Fruit fly (Drosophila melanogaster) whole organism, wandering third instar larva: ENCODE results near the gene Wdr59.

Experiments used
- Abd-B ChIP-seq: fragments of >200 bp; optimal IDR thresholded peaks from 2 replicates; lab custom pipeline; 2017; ENCODE audit warnings: missing biosample characterization, missing genetic modification characterization
- CG32264 ChIP-seq: fragments of 200-800 bp; sonication (Bioruptor generic); optimal IDR thresholded peaks from 2 replicates; lab custom pipeline; 2016; ENCODE audit warnings: missing biosample characterization, missing genetic modification characterization
- CG9705 ChIP-seq: fragments of 200-800 bp; sonication (Bioruptor generic); optimal IDR thresholded peaks from 2 replicates; lab custom pipeline; 2018; ENCODE audit warnings: missing biosample characterization, mild to moderate bottlenecking, missing genetic modification characterization
- CrebA ChIP-seq: fragments of 200-800 bp; sonication (Bioruptor generic); optimal IDR thresholded peaks from 2 replicates; lab custom pipeline; 2016; ENCODE audit warnings: missing biosample characterization, mild to moderate bottlenecking, missing genetic modification characterization, borderline replicate concordance
- Dfd ChIP-seq: fragments of >200 bp; optimal IDR thresholded peaks from 2 replicates; lab custom pipeline; 2017; ENCODE audit warnings: missing biosample characterization, missing genetic modification characterization
- Dif ChIP-seq: fragments of 200-275, 200-300 bp; sonication (Bioruptor generic); optimal IDR thresholded peaks from 2 replicates; lab custom pipeline; 2018; ENCODE audit warnings: missing biosample characterization, missing genetic modification characterization; ENCODE audit not compliant: partially characterized antibody
- GATAd ChIP-seq: sonication (Bioruptor generic); optimal IDR thresholded peaks from 2 replicates; lab custom pipeline; 2016; ENCODE audit warnings: missing biosample characterization, missing genetic modification characterization
- HLH106 ChIP-seq: fragments of 200-800 bp; optimal IDR thresholded peaks from 3 replicates; lab custom pipeline; 2019; ENCODE audit warnings: missing biosample characterization, mild to moderate bottlenecking, missing genetic modification characterization, moderate library complexity
- Hnf4 ChIP-seq: fragments of 200-800 bp; sonication (Bioruptor generic); optimal IDR thresholded peaks from 2 replicates; lab custom pipeline; 2016; ENCODE audit warnings: missing biosample characterization, mild to moderate bottlenecking, missing genetic modification characterization
- Hr78 ChIP-seq: fragments of >200 bp; optimal IDR thresholded peaks from 2 replicates; lab custom pipeline; 2017; ENCODE audit warnings: missing biosample characterization, missing genetic modification characterization
- Hr83 ChIP-seq: fragments of 200-300 bp; sonication (Bioruptor generic); optimal IDR thresholded peaks from 2 replicates; lab custom pipeline; 2016; ENCODE audit warnings: missing biosample characterization, mild to moderate bottlenecking, missing genetic modification characterization, moderate library complexity; ENCODE audit not compliant: poor library complexity, severe bottlenecking
- Jra ChIP-seq: sonication (Bioruptor generic); optimal IDR thresholded peaks from 2 replicates; lab custom pipeline; 2016; ENCODE audit warnings: missing biosample characterization, missing genetic modification characterization
- Mio ChIP-seq: sonication (Bioruptor generic); optimal IDR thresholded peaks from 2 replicates; lab custom pipeline; 2016; ENCODE audit warnings: missing biosample characterization, missing genetic modification characterization
- Myc ChIP-seq: fragments of >200 bp; optimal IDR thresholded peaks from 2 replicates; lab custom pipeline; 2017
- N ChIP-seq: fragments of >200 bp; optimal IDR thresholded peaks from 2 replicates; lab custom pipeline; 2018; ENCODE audit warnings: missing biosample characterization, missing external identifiers, missing genetic modification characterization
- OdsH ChIP-seq: fragments of 200-800 bp; sonication (Bioruptor generic); optimal IDR thresholded peaks from 2 replicates; lab custom pipeline; 2016; ENCODE audit warnings: missing biosample characterization, mild to moderate bottlenecking, missing genetic modification characterization
- Rel ChIP-seq, 2 experiments: fragments of 200-800 bp; sonication (Bioruptor generic) in 1 of 2; optimal IDR thresholded peaks; 2 replicates in 1 of 2; 3 replicates in 1 of 2; lab custom pipeline; 2016 to 2019; ENCODE audit warnings: mild to moderate bottlenecking in 2 of 2, missing biosample characterization in 2 of 2, missing genetic modification characterization in 2 of 2, moderate library complexity in 1 of 2
- Sp1 ChIP-seq: fragments of 200-800 bp; sonication (Bioruptor generic); optimal IDR thresholded peaks from 3 replicates; lab custom pipeline; 2019; ENCODE audit warnings: missing biosample characterization, mild to moderate bottlenecking, missing genetic modification characterization, moderate library complexity
- Vsx2 ChIP-seq: fragments of 200-300, 225-300 bp; sonication (Bioruptor generic); optimal IDR thresholded peaks from 2 replicates; lab custom pipeline; 2018; ENCODE audit warnings: missing biosample characterization, missing genetic modification characterization; ENCODE audit not compliant: partially characterized antibody
- br ChIP-seq: fragments of 200-800 bp; sonication (Bioruptor generic); optimal IDR thresholded peaks from 2 replicates; lab custom pipeline; 2016; ENCODE audit warnings: missing biosample characterization, missing genetic modification characterization
- brk ChIP-seq: fragments of 200-800 bp; sonication (Bioruptor generic); optimal IDR thresholded peaks from 2 replicates; lab custom pipeline; 2016; ENCODE audit warnings: missing biosample characterization, mild to moderate bottlenecking, missing genetic modification characterization
- dl ChIP-seq, 2 experiments: fragments of 175-275, 200-275 bp in 1 of 2; fragments of 200-275 bp in 1 of 2; sonication (Bioruptor generic); optimal IDR thresholded peaks; lab custom pipeline; 2018; ENCODE audit warnings: mild to moderate bottlenecking in 2 of 2, missing biosample characterization in 2 of 2, missing genetic modification characterization in 2 of 2, moderate library complexity in 2 of 2; ENCODE audit not compliant: partially characterized antibody in 2 of 2, insufficient read depth in 1 of 2
- dmrt93B ChIP-seq: fragments of 200-800 bp; sonication (Bioruptor generic); optimal IDR thresholded peaks from 2 replicates; lab custom pipeline; 2018; ENCODE audit warnings: missing biosample characterization, mild to moderate bottlenecking, missing genetic modification characterization
- dsf ChIP-seq: sonication (Bioruptor generic); optimal IDR thresholded peaks from 2 replicates; lab custom pipeline; 2016; ENCODE audit warnings: missing biosample characterization, missing genetic modification characterization, borderline replicate concordance
- ey ChIP-seq: fragments of 200-800 bp; sonication (Bioruptor generic); optimal IDR thresholded peaks from 2 replicates; lab custom pipeline; 2016; ENCODE audit warnings: missing biosample characterization, missing genetic modification characterization
- foxo ChIP-seq, 2 experiments: fragments of 200-800 bp; sonication (Bioruptor generic); optimal IDR thresholded peaks; 2 replicates in 1 of 2; 3 replicates in 1 of 2; lab custom pipeline; 2016 to 2017; ENCODE audit warnings: missing biosample characterization in 2 of 2, missing genetic modification characterization in 2 of 2
- fru ChIP-seq: fragments of 200-800 bp; sonication (Bioruptor generic); optimal IDR thresholded peaks from 3 replicates; lab custom pipeline; 2016; ENCODE audit warnings: missing biosample characterization, mild to moderate bottlenecking, missing genetic modification characterization
- h ChIP-seq: fragments of 200-800 bp; sonication (Bioruptor generic); optimal IDR thresholded peaks from 3 replicates; lab custom pipeline; 2016; ENCODE audit warnings: missing biosample characterization, mild to moderate bottlenecking, missing genetic modification characterization
- jim ChIP-seq: fragments of 175-275, 200-325 bp; sonication (Bioruptor generic); optimal IDR thresholded peaks from 2 replicates; lab custom pipeline; 2016; ENCODE audit warnings: missing biosample characterization, mild to moderate bottlenecking, missing genetic modification characterization
- lola ChIP-seq: fragments of >200 bp; optimal IDR thresholded peaks from 2 replicates; lab custom pipeline; 2017; ENCODE audit warnings: missing biosample characterization, missing genetic modification characterization
- pan ChIP-seq: fragments of >200 bp; optimal IDR thresholded peaks from 2 replicates; lab custom pipeline; 2017
- psq ChIP-seq: fragments of 200-800 bp; sonication (Bioruptor generic); optimal IDR thresholded peaks from 3 replicates; lab custom pipeline; 2017; ENCODE audit warnings: missing biosample characterization, mild to moderate bottlenecking, missing genetic modification characterization, moderate library complexity
- rgr ChIP-seq: fragments of 200-800 bp; sonication (Bioruptor generic); optimal IDR thresholded peaks from 3 replicates; lab custom pipeline; 2016; ENCODE audit warnings: missing biosample characterization, mild to moderate bottlenecking, missing genetic modification characterization
- sage ChIP-seq: fragments of 200-800 bp; sonication (Bioruptor generic); optimal IDR thresholded peaks from 2 replicates; lab custom pipeline; 2016; ENCODE audit warnings: missing biosample characterization, mild to moderate bottlenecking, missing genetic modification characterization
- sv ChIP-seq: fragments of 200-800 bp; sonication (Bioruptor generic); optimal IDR thresholded peaks from 3 replicates; lab custom pipeline; 2016; ENCODE audit warnings: missing biosample characterization, missing genetic modification characterization
- tai ChIP-seq: sonication (Bioruptor generic); optimal IDR thresholded peaks from 2 replicates; lab custom pipeline; 2016; ENCODE audit warnings: missing biosample characterization, missing genetic modification characterization
- usp ChIP-seq: fragments of >200 bp; optimal IDR thresholded peaks from 2 replicates; lab custom pipeline; 2017; ENCODE audit warnings: missing biosample characterization, missing genetic modification characterization
- woc ChIP-seq: sonication (Bioruptor generic); optimal IDR thresholded peaks from 2 replicates; lab custom pipeline; 2016; ENCODE audit warnings: missing biosample characterization, mild to moderate bottlenecking, missing genetic modification characterization

Gene Wdr59

DNA sequence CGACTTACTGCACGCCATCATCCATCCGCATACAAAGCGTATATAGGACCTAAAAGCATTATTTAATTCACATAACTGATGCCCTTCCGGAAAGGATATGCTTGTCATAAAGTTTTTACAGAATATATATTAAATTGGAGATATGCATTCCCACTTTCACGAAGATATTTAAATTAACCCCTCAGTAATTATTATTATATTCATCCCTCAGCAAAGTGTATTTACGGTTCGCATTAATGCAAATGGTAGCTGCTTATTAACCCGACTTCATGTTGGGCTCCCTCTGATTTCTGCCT, 38.8 kb upstream of the Wdr59 start:
- TF ChIP-seq dmrt93B (GFP tag; lab: Kevin White, UChicago) (peak; percentile 30), HLH106 (peak; percentile 74), ey (GFP tag; lab: Kevin White, UChicago) (no peak), lola (no peak), foxo (GFP tag; optimal IDR thresholded peaks at IDR 0.05; lab: Kevin White, UChicago) (peak in 1 of 2 experiments; percentile 24), CG32264 (GFP tag; lab: Kevin White, UChicago) (no peak), psq (GFP tag; lab: Kevin White, UChicago) (no peak), GATAd (GFP tag; lab: Kevin White, UChicago) (no peak), Dif (GFP tag; lab: Kevin White, UChicago) (no peak), Abd-B (no peak), N (GFP tag; lab: Kevin White, UChicago) (no peak), tai (GFP tag; lab: Kevin White, UChicago) (no peak), Dfd (no peak), Jra (GFP tag; lab: Kevin White, UChicago) (no peak), CG9705 (no peak), woc (GFP tag; lab: Kevin White, UChicago) (no peak), CrebA (GFP tag; lab: Kevin White, UChicago) (no peak), fru (GFP tag; lab: Kevin White, UChicago) (peak; percentile 84), brk (GFP tag; lab: Kevin White, UChicago) (no peak), Sp1 (GFP tag; lab: Kevin White, UChicago) (peak; percentile 61), Myc (no peak), Hr83 (GFP tag; lab: Kevin White, UChicago) (no peak), usp (GFP tag; lab: Kevin White, UChicago) (no peak), Hr78 (no peak), br (no peak), OdsH (no peak), Hnf4 (GFP tag; lab: Kevin White, UChicago) (peak; percentile 6), Vsx2 (GFP tag; lab: Kevin White, UChicago) (no peak), h (GFP tag; lab: Kevin White, UChicago) (no peak), dl (GFP tag; optimal IDR thresholded peaks at IDR 0.05; lab: Kevin White, UChicago; ENCODE audit: insufficient read depth in 1 of 2, partially characterized antibody in 2 of 2) (no peak), rgr (GFP tag; lab: Kevin White, UChicago) (peak; percentile 36), sv (GFP tag; lab: Kevin White, UChicago) (no peak), Mio (GFP tag; lab: Kevin White, UChicago) (no peak), sage (GFP tag; lab: Kevin White, UChicago) (peak; percentile 36), pan (lab: Kevin White, UChicago) (no peak), jim (GFP tag; lab: Kevin White, UChicago) (no peak), dsf (GFP tag; lab: Kevin White, UChicago) (no peak), Rel (GFP tag; optimal IDR thresholded peaks at IDR 0.05; lab: Kevin White, UChicago) (no peak), Rel (tag; optimal IDR thresholded peaks at IDR 0.05; lab: Kevin White, UChicago) (no peak)

DNA sequence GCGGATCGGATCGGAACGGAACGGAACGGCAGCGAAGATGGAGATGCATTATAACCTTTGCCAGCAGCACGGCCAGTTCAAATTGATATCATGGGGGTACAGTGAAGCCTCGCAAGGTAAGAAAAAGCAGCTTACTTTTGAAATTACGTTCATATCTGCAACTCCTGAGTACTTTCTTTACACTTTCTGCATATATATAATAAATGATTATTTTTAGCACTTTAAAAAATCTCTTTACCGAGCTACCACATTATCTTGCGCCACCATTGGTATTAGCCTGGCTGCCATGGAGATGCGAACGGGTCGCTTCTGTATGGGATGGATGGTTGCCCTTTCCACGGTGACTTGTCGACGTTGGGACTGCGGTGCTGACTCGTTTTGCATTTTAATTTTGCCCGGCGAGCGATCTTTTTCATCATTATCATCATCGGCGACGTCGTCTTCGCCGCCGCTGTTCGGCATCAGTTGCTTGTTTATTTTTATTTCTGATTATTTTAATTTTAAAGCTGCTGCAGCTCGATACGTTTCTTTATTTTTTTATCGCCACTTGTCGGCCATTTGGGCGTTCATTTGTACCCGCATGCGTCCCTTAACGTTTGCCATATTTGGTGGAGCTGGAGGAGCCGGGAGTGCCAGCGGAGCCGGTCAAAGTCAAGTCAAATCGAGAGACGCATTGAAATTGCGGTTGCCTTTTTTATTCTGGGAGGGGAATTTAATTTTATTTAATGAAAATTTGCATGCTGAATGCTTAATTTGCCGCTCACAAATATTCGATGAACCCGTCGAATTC, 38.0 kb upstream of the Wdr59 start:
- TF ChIP-seq sage (GFP tag; lab: Kevin White, UChicago) = peak; percentile 80
- TF ChIP-seq Abd-B = no peak
- no peak for TF ChIP-seq GATAd (GFP tag; lab: Kevin White, UChicago)
- peak; percentile 92 for TF ChIP-seq br
- TF ChIP-seq Mio (GFP tag; lab: Kevin White, UChicago) = peak; percentile 42
- TF ChIP-seq pan (lab: Kevin White, UChicago) = no peak
- TF ChIP-seq Myc = no peak
- no peak for TF ChIP-seq sv (GFP tag; lab: Kevin White, UChicago)
- TF ChIP-seq Vsx2 (GFP tag; lab: Kevin White, UChicago) = no peak
- TF ChIP-seq Hnf4 (GFP tag; lab: Kevin White, UChicago) = peak; percentile 76
- peak; percentile 89 for TF ChIP-seq psq (GFP tag; lab: Kevin White, UChicago)
- peak in 1 of 2 experiments; percentile 25 for TF ChIP-seq dl (GFP tag; optimal IDR thresholded peaks at IDR 0.05; lab: Kevin White, UChicago; ENCODE audit: insufficient read depth in 1 of 2, partially characterized antibody in 2 of 2)
- peak; percentile 84 for TF ChIP-seq tai (GFP tag; lab: Kevin White, UChicago)
- TF ChIP-seq jim (GFP tag; lab: Kevin White, UChicago) = peak; percentile 66
- TF ChIP-seq Sp1 (GFP tag; lab: Kevin White, UChicago) = peak; percentile 84
- TF ChIP-seq HLH106 = peak; percentile 94
- TF ChIP-seq Hr83 (GFP tag; lab: Kevin White, UChicago) = peak; percentile 27
- peak; percentile 97 for TF ChIP-seq h (GFP tag; lab: Kevin White, UChicago)
- no peak for TF ChIP-seq Dif (GFP tag; lab: Kevin White, UChicago)
- TF ChIP-seq fru (GFP tag; lab: Kevin White, UChicago) = peak; percentile 93
- TF ChIP-seq dmrt93B (GFP tag; lab: Kevin White, UChicago) = peak; percentile 85
- TF ChIP-seq Rel (GFP tag; optimal IDR thresholded peaks at IDR 0.05; lab: Kevin White, UChicago) = peak; percentile 87
- peak; percentile 70 for TF ChIP-seq Rel (tag; optimal IDR thresholded peaks at IDR 0.05; lab: Kevin White, UChicago)
- TF ChIP-seq Dfd = no peak
- peak; percentile 94 for TF ChIP-seq ey (GFP tag; lab: Kevin White, UChicago)
- peak; percentile 92 for TF ChIP-seq brk (GFP tag; lab: Kevin White, UChicago)
- no peak for TF ChIP-seq Hr78
- no peak for TF ChIP-seq usp (GFP tag; lab: Kevin White, UChicago)
- TF ChIP-seq dsf (GFP tag; lab: Kevin White, UChicago) = peak; percentile 40
- peak; percentile 46 to 95 for TF ChIP-seq foxo (GFP tag; optimal IDR thresholded peaks at IDR 0.05; lab: Kevin White, UChicago)
- TF ChIP-seq N (GFP tag; lab: Kevin White, UChicago) = no peak
- TF ChIP-seq lola = no peak
- TF ChIP-seq OdsH = peak; percentile 94
- peak; percentile 84 for TF ChIP-seq CG32264 (GFP tag; lab: Kevin White, UChicago)
- peak; percentile 91 for TF ChIP-seq CrebA (GFP tag; lab: Kevin White, UChicago)
- peak; percentile 98 for TF ChIP-seq woc (GFP tag; lab: Kevin White, UChicago)
- peak; percentile 89 for TF ChIP-seq CG9705
- peak; percentile 61 for TF ChIP-seq Jra (GFP tag; lab: Kevin White, UChicago)
- TF ChIP-seq rgr (GFP tag; lab: Kevin White, UChicago) = peak; percentile 92
